Worm (Caenorhabditis elegans): Measurements from ENCODE around the gene dnj-13.
A peak's percentile ranks its signal among the peaks of the same experiment; 100 is the strongest.

Gene dnj-13

DNA sequence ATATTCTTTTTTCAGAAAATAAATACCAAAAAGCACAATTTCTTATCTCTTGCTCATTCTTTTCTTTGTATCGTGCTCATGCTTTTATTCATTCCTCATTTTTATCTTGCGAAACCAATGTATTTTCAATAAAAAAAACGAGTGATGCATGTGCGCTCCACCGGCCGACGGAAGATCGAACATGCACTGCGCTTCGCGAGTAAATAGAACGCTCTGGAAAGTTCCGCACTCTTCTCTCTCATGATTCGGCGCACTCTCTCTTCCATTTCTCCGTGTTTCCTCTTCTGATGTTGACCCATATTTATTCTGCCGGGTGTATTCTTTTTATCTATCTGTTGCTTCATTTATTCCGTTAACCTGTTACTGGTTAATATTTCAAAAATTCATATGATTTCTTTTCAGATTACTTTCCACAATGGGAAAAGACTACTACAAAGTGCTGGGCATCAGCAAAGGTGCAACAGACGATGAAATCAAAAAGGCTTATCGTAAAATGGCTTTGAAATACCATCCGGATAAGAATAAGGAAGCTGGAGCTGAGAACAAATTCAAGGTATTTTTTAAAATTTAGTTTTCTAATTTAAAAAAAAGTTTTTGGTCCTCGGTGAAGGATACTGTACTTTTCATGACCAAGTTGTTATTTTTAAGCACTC, at the start of gene dnj-13:
Gene dnj-13, plus strand, starts transcription at position 403 of the 653 bp plus-strand sequence.
- TF ChIP-seq pax-3 (tag; optimal IDR thresholded peaks at IDR 0.05) (peak; percentile 95), sox-4 (tag; optimal IDR thresholded peaks at IDR 0.05) (peak; percentile 83), lin-15B (tag; optimal IDR thresholded peaks at IDR 0.05) (peak; percentile 84), tlp-1 (tag; optimal IDR thresholded peaks at IDR 0.05) (peak; percentile 45), ceh-90 (tag; optimal IDR thresholded peaks at IDR 0.05) (peak; percentile 30), xbp-1 (tag; optimal IDR thresholded peaks at IDR 0.05) (peak; percentile 96), zip-4 (GFP tag; optimal IDR thresholded peaks at IDR 0.05) (peak; percentile 93), lin-39 (tag; optimal IDR thresholded peaks at IDR 0.05) (peak; percentile 77), efl-3 (GFP tag; optimal IDR thresholded peaks at IDR 0.05) (peak; percentile 62), nhr-12 (tag; optimal IDR thresholded peaks at IDR 0.05) (no peak), ceh-8 (GFP tag; optimal IDR thresholded peaks at IDR 0.05) (peak; percentile 91), isw-1 (GFP tag; IDR thresholded peaks at IDR 0.05) (peak; percentile 95), C04F5.9 (tag; optimal IDR thresholded peaks at IDR 0.05) (peak; percentile 86), nhr-76 (tag; optimal IDR thresholded peaks at IDR 0.05) (peak; percentile 64), hlh-17 (GFP tag; optimal IDR thresholded peaks at IDR 0.05; ENCODE audit: borderline replicate concordance) (no peak), vab-15 (tag; optimal IDR thresholded peaks at IDR 0.05) (peak; percentile 67), elt-3 (tag; optimal IDR thresholded peaks at IDR 0.05) (peak in 3 of 6 experiments; percentile 79 to 93 (median 85)), blmp-1 (tag; optimal IDR thresholded peaks at IDR 0.05) (peak; percentile 87), lir-3 (tag; optimal IDR thresholded peaks at IDR 0.05; ENCODE audit: poor library complexity) (peak; percentile 85), unc-98 (GFP tag; IDR thresholded peaks at IDR 0.05) (peak; percentile 50; the same call in 1 of the 2 replicates), ztf-11 (tag; optimal IDR thresholded peaks at IDR 0.05) (peak in 1 of 2 experiments; percentile 88), ama-1 (optimal IDR thresholded peaks at IDR 0.05) (peak; percentile 0), nhr-237 (tag; optimal IDR thresholded peaks at IDR 0.05) (peak; percentile 92), swsn-7 (tag; optimal IDR thresholded peaks at IDR 0.05) (peak; percentile 99), nhr-77 (tag; optimal IDR thresholded peaks at IDR 0.05) (peak; percentile 91), nhr-71 (tag; optimal IDR thresholded peaks at IDR 0.05) (peak; percentile 98), unc-86 (tag; optimal IDR thresholded peaks at IDR 0.05) (peak; percentile 95), zag-1 (tag; optimal IDR thresholded peaks at IDR 0.05) (no peak), mep-1 (tag; optimal IDR thresholded peaks at IDR 0.05) (peak; percentile 98), nhr-90 (tag; optimal IDR thresholded peaks at IDR 0.05; ENCODE audit: poor library complexity) (peak; percentile 98), nhr-85 (tag) (peak; percentile 98), rnt-1 (tag; optimal IDR thresholded peaks at IDR 0.05) (peak; percentile 88), fkh-4 (tag; optimal IDR thresholded peaks at IDR 0.05; ENCODE audit: borderline replicate concordance) (peak; percentile 55), lin-14 (GFP tag; optimal IDR thresholded peaks at IDR 0.05) (peak; percentile 99), F16B12.6 (tag; optimal IDR thresholded peaks at IDR 0.05) (peak; percentile 27), ces-1 (GFP tag; optimal IDR thresholded peaks at IDR 0.05) (no peak), nhr-19 (GFP tag; conservative IDR thresholded peaks at IDR 0.05) (peak; percentile 97), dpl-1 (GFP tag; optimal IDR thresholded peaks at IDR 0.05) (peak; percentile 74 to 81 (median 79)), skn-1 (tag; optimal IDR thresholded peaks at IDR 0.05) (peak; percentile 93), elt-2 (tag; optimal IDR thresholded peaks at IDR 0.05) (peak; percentile 87), mdl-1 (tag; optimal IDR thresholded peaks at IDR 0.05) (peak in 1 of 2 experiments; percentile 92), snpc-4 (tag; optimal IDR thresholded peaks at IDR 0.05) (peak; percentile 80), C16A3.4 (tag; optimal IDR thresholded peaks at IDR 0.05) (peak; percentile 91), fkh-10 (GFP tag; optimal IDR thresholded peaks at IDR 0.05) (peak; percentile 77), tbx-2 (tag; optimal IDR thresholded peaks at IDR 0.05) (peak; percentile 95), hlh-4 (tag; optimal IDR thresholded peaks at IDR 0.05) (no peak), mab-9 (GFP tag; IDR thresholded peaks at IDR 0.05) (peak; percentile 96), lin-35 (GFP tag; optimal IDR thresholded peaks at IDR 0.05) (peak; percentile 85 to 89), nhr-28 (tag; optimal IDR thresholded peaks at IDR 0.05) (no peak), egl-27 (tag; optimal IDR thresholded peaks at IDR 0.05) (no peak), unc-30 (tag; optimal IDR thresholded peaks at IDR 0.05) (peak; percentile 10), nhr-11 (tag; optimal IDR thresholded peaks at IDR 0.05) (peak; percentile 78)

All from whole organism, L1 larva.